Fruit fly (Drosophila melanogaster) whole organism, wandering third instar larva: ENCODE data around the gene CG7299.

Source experiments
- Abd-B ChIP-seq: fragments of >200 bp; optimal IDR thresholded peaks from 2 replicates; lab custom pipeline; 2017; ENCODE audit warnings: missing biosample characterization, missing genetic modification characterization
- CG32264 ChIP-seq: fragments of 200-800 bp; sonication (Bioruptor generic); optimal IDR thresholded peaks from 2 replicates; lab custom pipeline; 2016; ENCODE audit warnings: missing biosample characterization, missing genetic modification characterization
- CG9705 ChIP-seq: fragments of 200-800 bp; sonication (Bioruptor generic); optimal IDR thresholded peaks from 2 replicates; lab custom pipeline; 2018; ENCODE audit warnings: missing biosample characterization, mild to moderate bottlenecking, missing genetic modification characterization
- CrebA ChIP-seq: fragments of 200-800 bp; sonication (Bioruptor generic); optimal IDR thresholded peaks from 2 replicates; lab custom pipeline; 2016; ENCODE audit warnings: missing biosample characterization, mild to moderate bottlenecking, missing genetic modification characterization, borderline replicate concordance
- Dfd ChIP-seq: fragments of >200 bp; optimal IDR thresholded peaks from 2 replicates; lab custom pipeline; 2017; ENCODE audit warnings: missing biosample characterization, missing genetic modification characterization
- Dif ChIP-seq: fragments of 200-275, 200-300 bp; sonication (Bioruptor generic); optimal IDR thresholded peaks from 2 replicates; lab custom pipeline; 2018; ENCODE audit warnings: missing biosample characterization, missing genetic modification characterization; ENCODE audit not compliant: partially characterized antibody
- GATAd ChIP-seq: sonication (Bioruptor generic); optimal IDR thresholded peaks from 2 replicates; lab custom pipeline; 2016; ENCODE audit warnings: missing biosample characterization, missing genetic modification characterization
- HLH106 ChIP-seq: fragments of 200-800 bp; optimal IDR thresholded peaks from 3 replicates; lab custom pipeline; 2019; ENCODE audit warnings: missing biosample characterization, mild to moderate bottlenecking, missing genetic modification characterization, moderate library complexity
- Hnf4 ChIP-seq: fragments of 200-800 bp; sonication (Bioruptor generic); optimal IDR thresholded peaks from 2 replicates; lab custom pipeline; 2016; ENCODE audit warnings: missing biosample characterization, mild to moderate bottlenecking, missing genetic modification characterization
- Hr78 ChIP-seq: fragments of >200 bp; optimal IDR thresholded peaks from 2 replicates; lab custom pipeline; 2017; ENCODE audit warnings: missing biosample characterization, missing genetic modification characterization
- Hr83 ChIP-seq: fragments of 200-300 bp; sonication (Bioruptor generic); optimal IDR thresholded peaks from 2 replicates; lab custom pipeline; 2016; ENCODE audit warnings: missing biosample characterization, mild to moderate bottlenecking, missing genetic modification characterization, moderate library complexity; ENCODE audit not compliant: poor library complexity, severe bottlenecking
- Jra ChIP-seq: sonication (Bioruptor generic); optimal IDR thresholded peaks from 2 replicates; lab custom pipeline; 2016; ENCODE audit warnings: missing biosample characterization, missing genetic modification characterization
- Mio ChIP-seq: sonication (Bioruptor generic); optimal IDR thresholded peaks from 2 replicates; lab custom pipeline; 2016; ENCODE audit warnings: missing biosample characterization, missing genetic modification characterization
- Myc ChIP-seq: fragments of >200 bp; optimal IDR thresholded peaks from 2 replicates; lab custom pipeline; 2017
- N ChIP-seq: fragments of >200 bp; optimal IDR thresholded peaks from 2 replicates; lab custom pipeline; 2018; ENCODE audit warnings: missing biosample characterization, missing external identifiers, missing genetic modification characterization
- OdsH ChIP-seq: fragments of 200-800 bp; sonication (Bioruptor generic); optimal IDR thresholded peaks from 2 replicates; lab custom pipeline; 2016; ENCODE audit warnings: missing biosample characterization, mild to moderate bottlenecking, missing genetic modification characterization
- Rel ChIP-seq, 2 experiments: fragments of 200-800 bp; sonication (Bioruptor generic) in 1 of 2; optimal IDR thresholded peaks; 2 replicates in 1 of 2; 3 replicates in 1 of 2; lab custom pipeline; 2016 to 2019; ENCODE audit warnings: mild to moderate bottlenecking in 2 of 2, missing biosample characterization in 2 of 2, missing genetic modification characterization in 2 of 2, moderate library complexity in 1 of 2
- Sp1 ChIP-seq: fragments of 200-800 bp; sonication (Bioruptor generic); optimal IDR thresholded peaks from 3 replicates; lab custom pipeline; 2019; ENCODE audit warnings: missing biosample characterization, mild to moderate bottlenecking, missing genetic modification characterization, moderate library complexity
- Vsx2 ChIP-seq: fragments of 200-300, 225-300 bp; sonication (Bioruptor generic); optimal IDR thresholded peaks from 2 replicates; lab custom pipeline; 2018; ENCODE audit warnings: missing biosample characterization, missing genetic modification characterization; ENCODE audit not compliant: partially characterized antibody
- br ChIP-seq: fragments of 200-800 bp; sonication (Bioruptor generic); optimal IDR thresholded peaks from 2 replicates; lab custom pipeline; 2016; ENCODE audit warnings: missing biosample characterization, missing genetic modification characterization
- brk ChIP-seq: fragments of 200-800 bp; sonication (Bioruptor generic); optimal IDR thresholded peaks from 2 replicates; lab custom pipeline; 2016; ENCODE audit warnings: missing biosample characterization, mild to moderate bottlenecking, missing genetic modification characterization
- dl ChIP-seq, 2 experiments: fragments of 175-275, 200-275 bp in 1 of 2; fragments of 200-275 bp in 1 of 2; sonication (Bioruptor generic); optimal IDR thresholded peaks; lab custom pipeline; 2018; ENCODE audit warnings: mild to moderate bottlenecking in 2 of 2, missing biosample characterization in 2 of 2, missing genetic modification characterization in 2 of 2, moderate library complexity in 2 of 2; ENCODE audit not compliant: partially characterized antibody in 2 of 2, insufficient read depth in 1 of 2
- dmrt93B ChIP-seq: fragments of 200-800 bp; sonication (Bioruptor generic); optimal IDR thresholded peaks from 2 replicates; lab custom pipeline; 2018; ENCODE audit warnings: missing biosample characterization, mild to moderate bottlenecking, missing genetic modification characterization
- dsf ChIP-seq: sonication (Bioruptor generic); optimal IDR thresholded peaks from 2 replicates; lab custom pipeline; 2016; ENCODE audit warnings: missing biosample characterization, missing genetic modification characterization, borderline replicate concordance
- ey ChIP-seq: fragments of 200-800 bp; sonication (Bioruptor generic); optimal IDR thresholded peaks from 2 replicates; lab custom pipeline; 2016; ENCODE audit warnings: missing biosample characterization, missing genetic modification characterization
- foxo ChIP-seq, 2 experiments: fragments of 200-800 bp; sonication (Bioruptor generic); optimal IDR thresholded peaks; 2 replicates in 1 of 2; 3 replicates in 1 of 2; lab custom pipeline; 2016 to 2017; ENCODE audit warnings: missing biosample characterization in 2 of 2, missing genetic modification characterization in 2 of 2
- fru ChIP-seq: fragments of 200-800 bp; sonication (Bioruptor generic); optimal IDR thresholded peaks from 3 replicates; lab custom pipeline; 2016; ENCODE audit warnings: missing biosample characterization, mild to moderate bottlenecking, missing genetic modification characterization
- h ChIP-seq: fragments of 200-800 bp; sonication (Bioruptor generic); optimal IDR thresholded peaks from 3 replicates; lab custom pipeline; 2016; ENCODE audit warnings: missing biosample characterization, mild to moderate bottlenecking, missing genetic modification characterization
- jim ChIP-seq: fragments of 175-275, 200-325 bp; sonication (Bioruptor generic); optimal IDR thresholded peaks from 2 replicates; lab custom pipeline; 2016; ENCODE audit warnings: missing biosample characterization, mild to moderate bottlenecking, missing genetic modification characterization
- lola ChIP-seq: fragments of >200 bp; optimal IDR thresholded peaks from 2 replicates; lab custom pipeline; 2017; ENCODE audit warnings: missing biosample characterization, missing genetic modification characterization
- pan ChIP-seq: fragments of >200 bp; optimal IDR thresholded peaks from 2 replicates; lab custom pipeline; 2017
- psq ChIP-seq: fragments of 200-800 bp; sonication (Bioruptor generic); optimal IDR thresholded peaks from 3 replicates; lab custom pipeline; 2017; ENCODE audit warnings: missing biosample characterization, mild to moderate bottlenecking, missing genetic modification characterization, moderate library complexity
- rgr ChIP-seq: fragments of 200-800 bp; sonication (Bioruptor generic); optimal IDR thresholded peaks from 3 replicates; lab custom pipeline; 2016; ENCODE audit warnings: missing biosample characterization, mild to moderate bottlenecking, missing genetic modification characterization
- sage ChIP-seq: fragments of 200-800 bp; sonication (Bioruptor generic); optimal IDR thresholded peaks from 2 replicates; lab custom pipeline; 2016; ENCODE audit warnings: missing biosample characterization, mild to moderate bottlenecking, missing genetic modification characterization
- sv ChIP-seq: fragments of 200-800 bp; sonication (Bioruptor generic); optimal IDR thresholded peaks from 3 replicates; lab custom pipeline; 2016; ENCODE audit warnings: missing biosample characterization, missing genetic modification characterization
- tai ChIP-seq: sonication (Bioruptor generic); optimal IDR thresholded peaks from 2 replicates; lab custom pipeline; 2016; ENCODE audit warnings: missing biosample characterization, missing genetic modification characterization
- usp ChIP-seq: fragments of >200 bp; optimal IDR thresholded peaks from 2 replicates; lab custom pipeline; 2017; ENCODE audit warnings: missing biosample characterization, missing genetic modification characterization
- woc ChIP-seq: sonication (Bioruptor generic); optimal IDR thresholded peaks from 2 replicates; lab custom pipeline; 2016; ENCODE audit warnings: missing biosample characterization, mild to moderate bottlenecking, missing genetic modification characterization

Gene CG7299

DNA sequence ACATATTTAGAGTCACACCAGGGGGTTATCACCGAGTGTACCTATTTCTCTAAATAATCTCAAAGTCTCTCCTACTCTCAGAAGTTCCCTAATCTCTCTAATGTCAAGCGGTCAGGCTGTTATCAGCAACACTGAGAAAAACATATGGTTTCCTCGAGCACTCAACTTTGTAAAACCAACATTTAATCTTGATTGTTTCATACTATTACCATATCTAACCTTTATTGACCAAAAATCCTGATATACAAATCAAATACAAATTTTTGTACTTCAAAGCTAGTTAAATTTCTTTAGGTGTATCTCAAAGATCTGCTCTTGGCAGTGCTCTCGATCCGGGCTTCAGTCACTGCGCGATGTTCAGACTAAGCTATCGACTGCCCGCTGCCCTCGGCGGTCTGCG is 19.1 kb upstream of the CG7299 start, which contains the start of gene CG6415:
TSS of gene CG6415 (plus strand) at position 341 of the 400 bp plus-strand sequence.
- TF ChIP-seq tai (GFP tag; lab: Kevin White, UChicago), result no peak
- no peak for TF ChIP-seq N (GFP tag; lab: Kevin White, UChicago)
- TF ChIP-seq Myc, result no peak
- peak; percentile 81 for TF ChIP-seq br (GFP tag; lab: Kevin White, UChicago)
- peak; percentile 39 for TF ChIP-seq Jra (GFP tag; lab: Kevin White, UChicago)
- no peak for TF ChIP-seq dl (GFP tag; optimal IDR thresholded peaks at IDR 0.05; lab: Kevin White, UChicago; ENCODE audit: insufficient read depth in 1 of 2, partially characterized antibody in 2 of 2)
- peak; percentile 55 for TF ChIP-seq psq (GFP tag; lab: Kevin White, UChicago)
- TF ChIP-seq Vsx2, result no peak
- peak; percentile 56 for TF ChIP-seq dmrt93B
- TF ChIP-seq jim (GFP tag; lab: Kevin White, UChicago), result no peak
- no peak for TF ChIP-seq CrebA (GFP tag; lab: Kevin White, UChicago)
- no peak for TF ChIP-seq Mio
- TF ChIP-seq fru (GFP tag; lab: Kevin White, UChicago), result peak; percentile 86
- no peak for TF ChIP-seq dsf
- peak; percentile 47 for TF ChIP-seq brk
- peak; percentile 86 for TF ChIP-seq rgr (GFP tag; lab: Kevin White, UChicago)
- peak; percentile 67 for TF ChIP-seq Sp1 (GFP tag; lab: Kevin White, UChicago)
- no peak for TF ChIP-seq GATAd
- no peak for TF ChIP-seq Hr83 (GFP tag; lab: Kevin White, UChicago)
- TF ChIP-seq Abd-B (GFP tag; lab: Kevin White, UChicago), result no peak
- peak; percentile 52 for TF ChIP-seq sv
- TF ChIP-seq CG32264, result peak; percentile 38
- no peak for TF ChIP-seq lola (GFP tag; lab: Kevin White, UChicago)
- TF ChIP-seq woc (GFP tag; lab: Kevin White, UChicago), result peak; percentile 35
- peak; percentile 85 for TF ChIP-seq ey (GFP tag; lab: Kevin White, UChicago)
- TF ChIP-seq OdsH (GFP tag; lab: Kevin White, UChicago), result peak; percentile 84
- TF ChIP-seq sage (GFP tag; lab: Kevin White, UChicago), result no peak
- no peak for TF ChIP-seq Dif (GFP tag; lab: Kevin White, UChicago)
- TF ChIP-seq Hr78 (GFP tag; lab: Kevin White, UChicago), result no peak
- peak; percentile 92 for TF ChIP-seq h (GFP tag; lab: Kevin White, UChicago)
- TF ChIP-seq CG9705 (GFP tag; lab: Kevin White, UChicago), result no peak
- TF ChIP-seq usp, result no peak
- peak; percentile 82 for TF ChIP-seq HLH106 (tag; lab: Kevin White, UChicago)
- TF ChIP-seq pan (lab: Kevin White, UChicago), result no peak
- TF ChIP-seq foxo (GFP tag; optimal IDR thresholded peaks at IDR 0.05; lab: Kevin White, UChicago), result peak; percentile 9 to 81
- no peak for TF ChIP-seq Dfd (GFP tag; lab: Kevin White, UChicago)
- peak; percentile 76 for TF ChIP-seq Hnf4 (GFP tag; lab: Kevin White, UChicago)
- TF ChIP-seq Rel (GFP tag; optimal IDR thresholded peaks at IDR 0.05; lab: Kevin White, UChicago), result no peak
- peak; percentile 40 for TF ChIP-seq Rel (tag; optimal IDR thresholded peaks at IDR 0.05; lab: Kevin White, UChicago)

DNA sequence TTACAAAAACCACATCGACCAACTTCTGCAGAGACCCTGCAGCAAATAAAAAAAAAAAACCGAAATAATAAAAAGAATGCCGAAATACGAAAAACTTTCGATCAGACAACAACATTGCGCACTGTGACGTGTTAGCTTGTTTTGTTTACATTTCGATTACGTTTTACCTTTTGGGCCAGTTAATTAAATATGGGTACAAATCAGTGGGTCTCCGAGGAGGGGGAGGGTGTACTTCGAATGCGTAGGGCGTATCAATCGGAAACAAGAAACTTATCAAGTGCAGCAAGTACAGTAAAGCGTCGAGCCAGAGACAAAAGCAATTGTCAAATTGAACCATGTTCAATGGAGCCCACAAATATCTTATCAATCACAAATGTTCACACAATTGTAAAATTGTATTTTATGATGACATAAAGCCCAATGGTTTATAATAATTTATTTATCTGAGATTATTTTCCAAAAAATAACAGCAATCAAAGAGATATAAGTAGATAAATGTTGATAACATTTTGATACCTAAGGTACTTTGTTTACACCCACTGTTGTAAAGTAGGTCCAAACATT is 17.4 kb upstream of the CG7299 start, which contains the start of gene Lip1:
TSS of gene Lip1 (minus strand) at position 46 of the 564 bp plus-strand sequence.
- TF ChIP-seq CrebA (GFP tag; lab: Kevin White, UChicago), result no peak

DNA sequence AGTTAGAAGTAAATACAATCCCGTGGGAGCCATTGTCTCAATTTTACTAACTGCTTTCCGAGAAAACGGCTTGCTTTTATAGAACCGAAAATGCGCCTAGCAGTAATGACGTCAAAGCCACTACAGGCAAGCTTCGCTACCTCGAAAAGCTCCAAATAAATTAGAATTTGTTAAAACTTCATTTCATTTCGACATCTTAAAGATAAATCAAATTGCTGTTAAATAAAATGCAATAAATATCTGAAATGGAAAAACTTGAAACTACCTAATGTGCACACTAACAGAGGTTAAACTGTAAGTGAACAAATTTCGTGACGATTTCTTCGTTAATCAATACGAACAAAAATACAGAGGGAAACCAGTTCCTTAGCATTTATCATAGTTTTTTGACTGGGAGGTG is 13.8 kb upstream of the CG7299 start, which contains the start of gene CG7300:
TSS of gene CG7300 (minus strand) at position 52 of the 400 bp plus-strand sequence.
- TF ChIP-seq Hnf4 (GFP tag; lab: Kevin White, UChicago) (no peak), Myc (no peak), h (GFP tag; lab: Kevin White, UChicago) (peak; percentile 13), sv (peak; percentile 8)
- TF ChIP-seq, all 38 proteins: peak for 2
